Fruit fly (Drosophila melanogaster) whole organism, embryonic: Measurements from ENCODE around the gene CG4455.

Experiments used
- Ada2b ChIP-seq: fragments of 200-800 bp; sonication (Bioruptor generic); IDR thresholded peaks from 2 replicates; pipeline ENCODE4 v1.3.6; 2022; ENCODE audit warnings: missing biosample characterization, missing genetic modification characterization
- B-H1 ChIP-seq: fragments of 200-800 bp; sonication (Bioruptor generic); IDR thresholded peaks from 3 replicates; pipeline ENCODE4 v1.3.6; 2022; ENCODE audit warnings: missing biosample characterization, missing genetic modification characterization
- Bdp1 ChIP-seq: fragments of 200-800 bp; sonication (Bioruptor generic); optimal IDR thresholded peaks from 3 replicates; lab custom pipeline; 2016; ENCODE audit warnings: missing biosample characterization, missing genetic modification characterization
- Bgb ChIP-seq: fragments of 200-800 bp; sonication (Bioruptor generic); IDR thresholded peaks from 2 replicates; pipeline ENCODE4 v1.3.6; 2022; ENCODE audit warnings: missing biosample characterization, missing genetic modification characterization; ENCODE audit not compliant: partially characterized antibody
- Blimp-1 ChIP-seq: fragments of 200-800 bp; sonication (Bioruptor generic); optimal IDR thresholded peaks from 3 replicates; lab custom pipeline; 2018; ENCODE audit warnings: missing biosample characterization, missing genetic modification characterization, mild to moderate bottlenecking, moderate library complexity, missing genetic modification reagents
- CG10147 ChIP-seq: fragments of 200-800 bp; sonication (Bioruptor generic); optimal IDR thresholded peaks from 2 replicates; lab custom pipeline; 2019; ENCODE audit warnings: missing biosample characterization, mild to moderate bottlenecking, missing genetic modification characterization, moderate library complexity
- CG1024 ChIP-seq: fragments of 200-800 bp; sonication (Bioruptor generic); IDR thresholded peaks from 2 replicates; pipeline ENCODE4 v1.3.6; 2022; ENCODE audit warnings: missing biosample characterization, missing genetic modification characterization
- CG10959 ChIP-seq: fragments of 200-800 bp; sonication (Bioruptor generic); IDR thresholded peaks from 2 replicates; pipeline ENCODE4 v1.3.6; 2022; ENCODE audit warnings: missing biosample characterization, missing genetic modification characterization
- CG10979 ChIP-seq: fragments of 200-800 bp; sonication (Bioruptor generic); optimal IDR thresholded peaks from 2 replicates; lab custom pipeline; 2018; ENCODE audit warnings: missing biosample characterization, mild to moderate bottlenecking, missing genetic modification characterization, moderate library complexity
- CG11504 ChIP-seq: fragments of 200-800 bp; sonication (Bioruptor generic); optimal IDR thresholded peaks from 3 replicates; lab custom pipeline; 2019; ENCODE audit warnings: missing biosample characterization, mild to moderate bottlenecking, missing genetic modification characterization, moderate library complexity
- CG11560 ChIP-seq: fragments of 200-800 bp; sonication (Bioruptor generic); IDR thresholded peaks from 3 replicates; pipeline ENCODE4 v1.3.6; 2022; ENCODE audit warnings: missing biosample characterization, missing genetic modification characterization
- CG12104 ChIP-seq: fragments of 200-800 bp; sonication (Bioruptor generic); optimal IDR thresholded peaks from 3 replicates; lab custom pipeline; 2016; ENCODE audit warnings: missing biosample characterization, missing genetic modification characterization
- CG12236 ChIP-seq: fragments of 200-800 bp; sonication (Bioruptor generic); optimal IDR thresholded peaks from 2 replicates; lab custom pipeline; 2016; ENCODE audit warnings: missing biosample characterization, missing genetic modification characterization
- CG13624 ChIP-seq: fragments of 200-800 bp; sonication (Bioruptor generic); optimal IDR thresholded peaks from 2 replicates; lab custom pipeline; 2016; ENCODE audit warnings: missing biosample characterization, missing genetic modification characterization
- CG14710 ChIP-seq: fragments of 200-800 bp; sonication (Bioruptor generic); optimal IDR thresholded peaks from 3 replicates; lab custom pipeline; 2019; ENCODE audit warnings: missing biosample characterization, mild to moderate bottlenecking, missing genetic modification characterization, moderate library complexity
- CG14965 ChIP-seq: fragments of 200-800 bp; sonication (Bioruptor generic); optimal IDR thresholded peaks from 2 replicates; lab custom pipeline; 2016; ENCODE audit warnings: missing biosample characterization, missing genetic modification characterization, borderline replicate concordance
- CG17361 ChIP-seq: fragments of 200-800 bp; sonication (Bioruptor generic); IDR thresholded peaks from 3 replicates; pipeline ENCODE4 v1.3.6; 2022; ENCODE audit warnings: missing biosample characterization, missing genetic modification characterization
- CG18262 ChIP-seq: fragments of 200-800 bp; optimal IDR thresholded peaks from 3 replicates; lab custom pipeline; 2019; ENCODE audit warnings: missing biosample characterization, mild to moderate bottlenecking, missing genetic modification characterization, moderate library complexity
- CG2678 ChIP-seq: fragments of 200-800 bp; sonication (Bioruptor generic); optimal IDR thresholded peaks from 3 replicates; lab custom pipeline; 2019; ENCODE audit warnings: missing biosample characterization, mild to moderate bottlenecking, missing genetic modification characterization, moderate library complexity
- CG2712 ChIP-seq: fragments of 200-800 bp; optimal IDR thresholded peaks from 3 replicates; lab custom pipeline; 2019; ENCODE audit warnings: missing biosample characterization, mild to moderate bottlenecking, missing genetic modification characterization, moderate library complexity
- CG30431 ChIP-seq: fragments of 200-800 bp; sonication (Bioruptor generic); optimal IDR thresholded peaks from 2 replicates; lab custom pipeline; 2017; ENCODE audit warnings: missing biosample characterization, missing genetic modification characterization
- CG31441 ChIP-seq: fragments of 200-800 bp; sonication (Bioruptor generic); IDR thresholded peaks from 2 replicates; pipeline ENCODE4 v1.3.6; 2022; ENCODE audit warnings: missing biosample characterization, missing genetic modification characterization
- CG8281 ChIP-seq: fragments of 200-800 bp; sonication (Bioruptor generic); optimal IDR thresholded peaks from 2 replicates; lab custom pipeline; 2018; ENCODE audit warnings: missing biosample characterization, mild to moderate bottlenecking, missing genetic modification characterization, moderate library complexity
- D19A ChIP-seq: fragments of 200-800 bp; optimal IDR thresholded peaks from 3 replicates; lab custom pipeline; 2019; ENCODE audit warnings: missing biosample characterization, mild to moderate bottlenecking, missing genetic modification characterization, moderate library complexity
- Deaf1 ChIP-seq: fragments of 200-800 bp; optimal IDR thresholded peaks from 3 replicates; lab custom pipeline; 2019; ENCODE audit warnings: missing biosample characterization, mild to moderate bottlenecking, missing genetic modification characterization, moderate library complexity
- Doc2 ChIP-seq: fragments of 200-800 bp; sonication (Bioruptor generic); IDR thresholded peaks from 2 replicates; pipeline ENCODE4 v1.3.6; 2022; ENCODE audit warnings: missing biosample characterization, missing genetic modification characterization
- Eip74EF ChIP-seq, 2 experiments: fragments of 200-800 bp in 1 of 2; fragments of >200 bp in 1 of 2; sonication (Bioruptor generic) in 1 of 2; optimal IDR thresholded peaks; 2 replicates each; lab custom pipeline; 2017 to 2019; ENCODE audit warnings: missing biosample characterization in 2 of 2, missing genetic modification characterization in 2 of 2, mild to moderate bottlenecking in 1 of 2, moderate library complexity in 1 of 2
- Hey ChIP-seq: fragments of 200-800 bp; sonication (Bioruptor generic); optimal IDR thresholded peaks from 3 replicates; lab custom pipeline; 2018; ENCODE audit warnings: missing biosample characterization, mild to moderate bottlenecking, missing genetic modification characterization
- Hr51 ChIP-seq, 2 experiments: fragments of 200-800 bp; sonication (Bioruptor generic); optimal IDR thresholded peaks; 2 replicates in 1 of 2; 3 replicates in 1 of 2; lab custom pipeline; 2016 to 2018; ENCODE audit warnings: missing biosample characterization in 2 of 2, missing genetic modification characterization in 2 of 2, mild to moderate bottlenecking in 1 of 2, moderate library complexity in 1 of 2
- Kr ChIP-seq: fragments of 200-800 bp; sonication (Bioruptor generic); optimal IDR thresholded peaks from 2 replicates; lab custom pipeline; 2017; ENCODE audit warnings: missing biosample characterization, mild to moderate bottlenecking, missing genetic modification characterization
- Lhr ChIP-seq: fragments of 200-800 bp; sonication (Bioruptor generic); optimal IDR thresholded peaks from 3 replicates; lab custom pipeline; 2017; ENCODE audit warnings: mild to moderate bottlenecking, missing biosample characterization, missing genetic modification reagents, missing genetic modification characterization
- MBD-R2 ChIP-seq: fragments of 200-800 bp; sonication (Bioruptor generic); IDR thresholded peaks from 2 replicates; pipeline ENCODE4 v1.3.6; 2022; ENCODE audit warnings: missing biosample characterization, missing genetic modification characterization
- Max ChIP-seq: fragments of 200-800 bp; sonication (Bioruptor generic); optimal IDR thresholded peaks from 2 replicates; lab custom pipeline; 2016; ENCODE audit warnings: missing biosample characterization, mild to moderate bottlenecking, missing genetic modification characterization
- Nf-YC ChIP-seq: fragments of 200-800 bp; optimal IDR thresholded peaks from 3 replicates; lab custom pipeline; 2019; ENCODE audit warnings: missing biosample characterization, mild to moderate bottlenecking, missing genetic modification characterization, moderate library complexity
- Rfx ChIP-seq: fragments of 200-800 bp; sonication (Bioruptor generic); IDR thresholded peaks from 2 replicates; pipeline ENCODE4 v1.3.6; 2022; ENCODE audit warnings: missing biosample characterization, missing genetic modification characterization
- Sry-δ ChIP-seq: fragments of 200-800 bp; sonication (Bioruptor generic); optimal IDR thresholded peaks from 2 replicates; lab custom pipeline; 2016; ENCODE audit warnings: missing biosample characterization, missing genetic modification characterization
- Ssrp ChIP-seq: fragments of 200-800 bp; sonication (Bioruptor generic); optimal IDR thresholded peaks from 2 replicates; lab custom pipeline; 2018; ENCODE audit warnings: missing biosample characterization, mild to moderate bottlenecking, missing genetic modification characterization, moderate library complexity
- YL-1 ChIP-seq: fragments of 200-800 bp; sonication (Bioruptor generic); optimal IDR thresholded peaks from 3 replicates; lab custom pipeline; 2017; ENCODE audit warnings: missing biosample characterization, mild to moderate bottlenecking, missing genetic modification characterization
- ato ChIP-seq: fragments of 200-800 bp; sonication (Bioruptor generic); IDR thresholded peaks from 2 replicates; pipeline ENCODE4 v1.3.6; 2022; ENCODE audit warnings: missing biosample characterization, missing genetic modification characterization; ENCODE audit not compliant: partially characterized antibody
- dmrt99B ChIP-seq: fragments of 200-800 bp; sonication (Bioruptor generic); optimal IDR thresholded peaks from 2 replicates; lab custom pipeline; 2018; ENCODE audit warnings: missing biosample characterization, mild to moderate bottlenecking, missing genetic modification characterization, moderate library complexity
- ftz-f1 ChIP-seq: fragments of 200-800 bp; sonication (Bioruptor generic); optimal IDR thresholded peaks from 2 replicates; lab custom pipeline; 2016; ENCODE audit warnings: missing biosample characterization, missing genetic modification characterization
- gem ChIP-seq: fragments of 200-800 bp; sonication (Bioruptor generic); optimal IDR thresholded peaks from 2 replicates; lab custom pipeline; 2019; ENCODE audit warnings: missing biosample characterization, mild to moderate bottlenecking, missing genetic modification characterization, moderate library complexity
- knrl ChIP-seq: fragments of 200-800 bp; sonication (Bioruptor generic); IDR thresholded peaks from 3 replicates; pipeline ENCODE4 v1.3.6; 2022; ENCODE audit warnings: missing biosample characterization, missing genetic modification characterization; ENCODE audit not compliant: partially characterized antibody
- lilli ChIP-seq: fragments of 200-800 bp; sonication (Bioruptor generic); optimal IDR thresholded peaks from 3 replicates; lab custom pipeline; 2016; ENCODE audit warnings: missing biosample characterization, missing genetic modification characterization
- luna ChIP-seq: fragments of 200-800 bp; sonication (Bioruptor generic); optimal IDR thresholded peaks from 2 replicates; lab custom pipeline; 2016; ENCODE audit warnings: missing biosample characterization, missing genetic modification characterization
- mam ChIP-seq: fragments of 200-800 bp; sonication (Bioruptor generic); optimal IDR thresholded peaks from 3 replicates; lab custom pipeline; 2016; ENCODE audit warnings: missing biosample characterization, missing genetic modification characterization
- pfk ChIP-seq: fragments of 200-800 bp; sonication (Bioruptor generic); optimal IDR thresholded peaks from 2 replicates; lab custom pipeline; 2018; ENCODE audit warnings: missing biosample characterization, mild to moderate bottlenecking, missing genetic modification characterization, moderate library complexity
- phol ChIP-seq: fragments of 200-800 bp; sonication (Bioruptor generic); optimal IDR thresholded peaks from 3 replicates; lab custom pipeline; 2018; ENCODE audit warnings: missing biosample characterization, mild to moderate bottlenecking, missing genetic modification characterization, moderate library complexity
- sens ChIP-seq: fragments of 200-800 bp; sonication (Bioruptor generic); peaks from one replicate; lab custom pipeline; 2016; ENCODE audit warnings: missing biosample characterization, missing genetic modification characterization
- sisA ChIP-seq: fragments of 200-800 bp; sonication (Bioruptor generic); IDR thresholded peaks from 2 replicates; pipeline ENCODE4 v1.3.6; 2022; ENCODE audit warnings: missing biosample characterization, missing genetic modification characterization

CG4455 gene

dm6 chr2L:16374691-16375090, 22.0 kb downstream of the CG4455 start (continued):
- TF ChIP-seq ftz-f1, result no peak
- TF ChIP-seq mam, result no peak
- TF ChIP-seq phol (tag; lab: Kevin White, UChicago), result peak; percentile 29
- peak; percentile 45; the same call in 1 of the 2 replicates for TF ChIP-seq CG31441
- TF ChIP-seq Ssrp (tag; lab: Kevin White, UChicago), result peak; percentile 13
- TF ChIP-seq CG8281 (tag; lab: Kevin White, UChicago), result no peak
- TF ChIP-seq Max (GFP tag; lab: Kevin White, UChicago), result no peak
- peak; percentile 48 for TF ChIP-seq dmrt99B
- TF ChIP-seq CG11504 (tag; lab: Kevin White, UChicago), result peak; percentile 61
- no peak for TF ChIP-seq lilli (GFP tag; lab: Kevin White, UChicago)
- peak; percentile 92 for TF ChIP-seq D19A (tag; lab: Kevin White, UChicago)
- peak; percentile 46 for TF ChIP-seq CG2678 (tag; lab: Kevin White, UChicago)
- TF ChIP-seq Blimp-1, result peak; percentile 10
- TF ChIP-seq YL-1 (GFP tag; lab: Kevin White, UChicago), result no peak
- TF ChIP-seq CG18262 (tag; lab: Kevin White, UChicago), result peak; percentile 46
- TF ChIP-seq sisA, result no peak
- no peak for TF ChIP-seq pfk (GFP tag; lab: Kevin White, UChicago)
- TF ChIP-seq CG12236, result no peak
- TF ChIP-seq Rfx (GFP tag; lab: Robert Waterston, UW), result no peak
- TF ChIP-seq Sry-δ (GFP tag; lab: Kevin White, UChicago), result no peak
- no peak for TF ChIP-seq CG14965 (GFP tag; lab: Kevin White, UChicago)
- TF ChIP-seq Hr51 (GFP tag; optimal IDR thresholded peaks at IDR 0.05; lab: Kevin White, UChicago), result peak in 1 of 2 experiments; percentile 27
- no peak for TF ChIP-seq luna (GFP tag; lab: Kevin White, UChicago)
- TF ChIP-seq CG10979 (tag; lab: Kevin White, UChicago), result peak; percentile 49
- 0 out of 3 replicates have a peak, but pooled peaks have one; percentile 41 for TF ChIP-seq CG17361 (GFP tag; lab: Robert Waterston, UW)
- TF ChIP-seq CG14710, result peak; percentile 30
- TF ChIP-seq CG10959 (GFP tag; lab: Robert Waterston, UW), result no peak
- peak; percentile 38 for TF ChIP-seq CG2712 (tag; lab: Kevin White, UChicago)
- no peak for TF ChIP-seq CG13624 (GFP tag; lab: Kevin White, UChicago)

dm6 chr2L:16380973-16381372, 28.2 kb downstream of the CG4455 start:
- peak; percentile 13; the same call in 1 of the 3 replicates for TF ChIP-seq knrl (GFP tag; lab: Robert Waterston, UW)
- no peak for TF ChIP-seq Ada2b (GFP tag; lab: Robert Waterston, UW)
- TF ChIP-seq Lhr (GFP tag; lab: Kevin White, UChicago), result no peak
- 0 out of 2 replicates have a peak, but pooled peaks have one; percentile 7 for TF ChIP-seq MBD-R2 (GFP tag; lab: Robert Waterston, UW)
- TF ChIP-seq Deaf1, result peak; percentile 53
- TF ChIP-seq Nf-YC, result peak; percentile 65
- TF ChIP-seq CG10147 (GFP tag; lab: Kevin White, UChicago), result no peak

dm6 chr2L:16390803-16391202, 38.1 kb downstream of the CG4455 start:
- no peak for TF ChIP-seq Eip74EF (GFP tag; optimal IDR thresholded peaks at IDR 0.05; lab: Kevin White, UChicago)
- peak; percentile 1 for TF ChIP-seq gem (tag; lab: Kevin White, UChicago)
- TF ChIP-seq sens (GFP tag; lab: Kevin White, UChicago), result peak; percentile 73
- TF ChIP-seq CG1024 (GFP tag; lab: Robert Waterston, UW), result no peak
- no peak for TF ChIP-seq Bdp1 (GFP tag; lab: Kevin White, UChicago)
- TF ChIP-seq CG12104 (GFP tag; lab: Kevin White, UChicago), result no peak
- no peak for TF ChIP-seq Doc2
- no peak for TF ChIP-seq ato (GFP tag; lab: Robert Waterston, UW)
- TF ChIP-seq CG13624 (GFP tag; lab: Kevin White, UChicago), result no peak
- TF ChIP-seq Bgb (GFP tag; lab: Robert Waterston, UW), result no peak
- no peak for TF ChIP-seq CG30431 (GFP tag; lab: Kevin White, UChicago)
- no peak for TF ChIP-seq Kr (GFP tag; lab: Kevin White, UChicago)
- no peak for TF ChIP-seq CG11560
- no peak for TF ChIP-seq Hey (tag; lab: Kevin White, UChicago)
- no peak for TF ChIP-seq B-H1 (GFP tag; lab: Robert Waterston, UW)
